Fruit fly (Drosophila melanogaster): ENCODE measurements around the gene CheB38a.

Gene CheB38a

DNA sequence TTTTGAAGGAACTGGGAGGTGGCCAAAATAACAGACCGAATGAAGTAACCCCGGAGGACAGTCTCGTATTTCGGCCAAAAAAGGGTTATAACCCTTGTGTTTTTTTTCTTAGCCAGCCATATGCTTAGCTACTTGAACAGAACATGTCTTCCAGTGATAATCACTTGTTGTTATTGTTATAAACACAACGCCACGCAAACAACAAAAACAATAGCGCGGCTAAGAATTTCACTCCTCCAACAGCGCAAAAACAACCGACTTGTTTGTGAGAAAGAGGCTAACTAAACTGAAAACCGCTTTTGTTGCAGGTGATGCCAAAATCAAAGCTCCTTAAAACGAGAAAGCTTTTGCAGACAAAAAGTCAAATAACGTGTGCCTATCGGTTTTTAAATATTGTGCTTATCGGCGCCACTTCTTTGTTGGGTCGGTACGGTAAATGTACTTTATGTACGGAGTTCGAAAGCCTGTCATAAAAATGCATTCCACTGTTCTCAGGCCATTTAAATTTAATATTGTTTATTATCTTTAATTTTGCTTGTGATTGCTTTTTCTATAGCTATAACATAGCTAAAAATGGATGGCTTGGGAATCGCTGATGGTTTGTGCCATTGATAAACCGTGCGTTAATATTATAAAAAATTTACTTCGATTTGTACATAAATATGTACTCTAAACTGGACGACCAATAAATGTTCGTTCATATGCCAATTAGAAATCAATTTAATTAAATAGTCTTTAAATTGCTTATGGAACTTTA lies 21.4 kb downstream of the CheB38a start, which contains the start of gene vari (continued):
- no peak for TF ChIP-seq fru (optimal IDR thresholded peaks at IDR 0.05)
- TF ChIP-seq pfk (GFP tag; optimal IDR thresholded peaks at IDR 0.05) = no peak
- TF ChIP-seq sc (optimal IDR thresholded peaks at IDR 0.05) = no peak
- no peak for TF ChIP-seq sc (GFP tag; optimal IDR thresholded peaks at IDR 0.05)
- TF ChIP-seq Kr (GFP tag; optimal IDR thresholded peaks at IDR 0.05) = no peak
- no peak for TF ChIP-seq Sin3A (optimal IDR thresholded peaks at IDR 0.05)
- TF ChIP-seq Neu2 (GFP tag; optimal IDR thresholded peaks at IDR 0.05; ENCODE audit: borderline replicate concordance) = no peak
- TF ChIP-seq ssp (GFP tag; IDR thresholded peaks at IDR 0.05) = no peak
- no peak for TF ChIP-seq gcm (GFP tag; optimal IDR thresholded peaks at IDR 0.05)
- TF ChIP-seq eve (GFP tag; optimal IDR thresholded peaks at IDR 0.05) = peak in 1 of 2 experiments; percentile 59
- TF ChIP-seq disco-r (GFP tag; optimal IDR thresholded peaks at IDR 0.05) = no peak
- peak; percentile 87; the same call in 3 of the 4 replicates for TF ChIP-seq chinmo (GFP tag; IDR thresholded peaks at IDR 0.05; ENCODE audit: partially characterized antibody)
- TF ChIP-seq inv (GFP tag; IDR thresholded peaks at IDR 0.05; ENCODE audit: partially characterized antibody) = no peak
- no peak for TF ChIP-seq Atf-2 (GFP tag; optimal IDR thresholded peaks at IDR 0.05)
- TF ChIP-seq Adf1 (GFP tag; IDR thresholded peaks at IDR 0.05) = no peak
- TF ChIP-seq YL-1 (GFP tag; optimal IDR thresholded peaks at IDR 0.05) = no peak
- peak; percentile 19 for TF ChIP-seq CG18476 (GFP tag; optimal IDR thresholded peaks at IDR 0.05)
- no peak for TF ChIP-seq btn (GFP tag; optimal IDR thresholded peaks at IDR 0.05)
- TF ChIP-seq shn (GFP tag; optimal IDR thresholded peaks at IDR 0.05) = no peak
- TF ChIP-seq ham (GFP tag; IDR thresholded peaks at IDR 0.05) = no peak
- TF ChIP-seq CG6272 (GFP tag; IDR thresholded peaks at IDR 0.05) = no peak
- TF ChIP-seq Meics (GFP tag; optimal IDR thresholded peaks at IDR 0.05) = no peak
- no peak for TF ChIP-seq CG32772 (GFP tag; IDR thresholded peaks at IDR 0.05)
- TF ChIP-seq Mes4 (GFP tag; optimal IDR thresholded peaks at IDR 0.05) = no peak
- TF ChIP-seq CG12659 (GFP tag; optimal IDR thresholded peaks at IDR 0.05) = no peak
- no peak for TF ChIP-seq CG10565 (GFP tag; optimal IDR thresholded peaks at IDR 0.05)
- TF ChIP-seq Myb (GFP tag; optimal IDR thresholded peaks at IDR 0.05) = peak; percentile 40
- TF ChIP-seq CG7357 (GFP tag; IDR thresholded peaks at IDR 0.05) = no peak
- TF ChIP-seq CG8290 (GFP tag; optimal IDR thresholded peaks at IDR 0.05) = no peak
- peak in 1 of 2 experiments; percentile 39 for TF ChIP-seq CG8290 (tag; optimal IDR thresholded peaks at IDR 0.05)
- TF ChIP-seq ash1 (GFP tag; optimal IDR thresholded peaks at IDR 0.05) = no peak
- TF ChIP-seq sens-2 (GFP tag; IDR thresholded peaks at IDR 0.05) = no peak
- peak; percentile 1 for TF ChIP-seq BtbVII (GFP tag; optimal IDR thresholded peaks at IDR 0.05)
- no peak for TF ChIP-seq Elba2 (GFP tag; optimal IDR thresholded peaks at IDR 0.05)
- TF ChIP-seq CG6765 (GFP tag; optimal IDR thresholded peaks at IDR 0.05) = no peak
- no peak for TF ChIP-seq odd (GFP tag; optimal IDR thresholded peaks at IDR 0.05)
- no peak for TF ChIP-seq CG7928 (GFP tag; optimal IDR thresholded peaks at IDR 0.05)
- no peak for TF ChIP-seq ftz-f1 (GFP tag; optimal IDR thresholded peaks at IDR 0.05)
- TF ChIP-seq CG13296 (GFP tag; optimal IDR thresholded peaks at IDR 0.05) = peak; percentile 26
- peak; percentile 63 for TF ChIP-seq pita (GFP tag; optimal IDR thresholded peaks at IDR 0.05)
- no peak for TF ChIP-seq Hand (GFP tag; optimal IDR thresholded peaks at IDR 0.05)
- TF ChIP-seq NK7.1 (GFP tag; optimal IDR thresholded peaks at IDR 0.05) = no peak
- TF ChIP-seq jing (GFP tag; optimal IDR thresholded peaks at IDR 0.05) = no peak
- no peak for TF ChIP-seq CG7372 (GFP tag; IDR thresholded peaks at IDR 0.05)
- TF ChIP-seq bbx (GFP tag; IDR thresholded peaks at IDR 0.05; ENCODE audit: partially characterized antibody) = peak; percentile 53; the same call in 1 of the 2 replicates
- TF ChIP-seq Bteb2 (GFP tag; optimal IDR thresholded peaks at IDR 0.05) = no peak
- TF ChIP-seq lbe (GFP tag; optimal IDR thresholded peaks at IDR 0.05) = no peak
- TF ChIP-seq bab2 (GFP tag; optimal IDR thresholded peaks at IDR 0.05) = no peak
- TF ChIP-seq Dip3 (GFP tag; optimal IDR thresholded peaks at IDR 0.05) = no peak
- no peak for TF ChIP-seq ac (GFP tag; optimal IDR thresholded peaks at IDR 0.05)
- TF ChIP-seq bcd (GFP tag; optimal IDR thresholded peaks at IDR 0.05) = no peak
- TF ChIP-seq CG43689 (GFP tag; IDR thresholded peaks at IDR 0.05) = no peak

All from whole organism, embryonic.